Fruit fly (Drosophila melanogaster): Measurements from ENCODE around the gene CASK.

The CASK gene

DNA sequence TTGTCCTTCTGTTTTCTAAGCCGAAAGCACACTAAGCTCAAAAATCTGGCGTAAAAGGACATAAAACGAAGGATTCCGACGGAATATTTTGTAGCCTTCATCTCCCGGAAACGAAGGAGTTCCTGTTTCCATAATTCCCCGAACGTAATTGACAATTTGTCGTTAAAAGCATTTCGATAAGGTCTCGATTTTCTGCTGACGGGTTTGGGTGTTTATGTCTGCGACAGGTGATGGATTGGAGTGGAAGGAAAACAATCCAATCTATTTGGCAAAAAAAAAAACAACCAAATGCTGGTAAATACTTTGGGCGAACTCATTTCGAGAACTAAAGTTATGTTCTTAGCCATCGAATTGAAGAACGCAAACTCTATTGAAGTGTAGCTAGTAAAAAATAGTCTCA lies 24.1 kb upstream of the CASK start, which contains the start of gene Gr93d:
Gr93d (minus strand) TSS at position 101 of the 400 bp plus-strand sequence.
- TF ChIP-seq lola (GFP tag; optimal IDR thresholded peaks at IDR 0.05): no peak
- TF ChIP-seq fru (GFP tag; optimal IDR thresholded peaks at IDR 0.05): no peak
- TF ChIP-seq GATAd (GFP tag; optimal IDR thresholded peaks at IDR 0.05): no peak
- TF ChIP-seq foxo (GFP tag; optimal IDR thresholded peaks at IDR 0.05): no peak
- TF ChIP-seq woc (GFP tag; optimal IDR thresholded peaks at IDR 0.05): no peak
- TF ChIP-seq rgr (GFP tag; optimal IDR thresholded peaks at IDR 0.05): no peak
- TF ChIP-seq HLH106 (tag; optimal IDR thresholded peaks at IDR 0.05): no peak
- no peak for TF ChIP-seq ey (GFP tag; optimal IDR thresholded peaks at IDR 0.05)
- TF ChIP-seq Hnf4 (GFP tag; optimal IDR thresholded peaks at IDR 0.05): no peak
- TF ChIP-seq CrebA (GFP tag; optimal IDR thresholded peaks at IDR 0.05; ENCODE audit: borderline replicate concordance): no peak
- no peak for TF ChIP-seq Dif (GFP tag; optimal IDR thresholded peaks at IDR 0.05; ENCODE audit: partially characterized antibody)
- TF ChIP-seq dl (GFP tag; optimal IDR thresholded peaks at IDR 0.05; ENCODE audit: insufficient read depth in 1 of 2, partially characterized antibody in 2 of 2): no peak

DNA sequence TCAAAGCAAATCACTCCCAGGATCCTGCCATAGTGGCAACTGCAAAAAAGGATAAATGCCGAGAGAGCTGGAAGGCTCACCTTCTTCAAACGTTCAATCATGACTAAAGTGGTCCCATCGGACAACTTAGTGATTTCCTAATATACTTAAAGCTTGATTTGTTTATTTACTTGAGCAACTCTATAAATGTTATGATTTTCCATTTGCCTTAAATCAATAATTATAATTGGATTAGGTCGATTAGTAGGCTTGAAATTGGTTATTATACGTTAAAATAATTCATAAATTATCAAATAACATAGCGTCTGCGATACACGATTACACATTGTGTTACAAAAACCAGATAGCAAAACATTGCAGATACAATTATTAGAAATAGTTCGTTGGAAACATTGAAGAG lies 22.7 kb upstream of the CASK start, which contains the start of gene Gr93c:
Gr93c (minus strand) TSS at position 101 of the 400 bp plus-strand sequence.
- TF ChIP-seq CrebA (GFP tag; optimal IDR thresholded peaks at IDR 0.05; ENCODE audit: borderline replicate concordance) (no peak), fru (GFP tag; optimal IDR thresholded peaks at IDR 0.05) (no peak)

DNA sequence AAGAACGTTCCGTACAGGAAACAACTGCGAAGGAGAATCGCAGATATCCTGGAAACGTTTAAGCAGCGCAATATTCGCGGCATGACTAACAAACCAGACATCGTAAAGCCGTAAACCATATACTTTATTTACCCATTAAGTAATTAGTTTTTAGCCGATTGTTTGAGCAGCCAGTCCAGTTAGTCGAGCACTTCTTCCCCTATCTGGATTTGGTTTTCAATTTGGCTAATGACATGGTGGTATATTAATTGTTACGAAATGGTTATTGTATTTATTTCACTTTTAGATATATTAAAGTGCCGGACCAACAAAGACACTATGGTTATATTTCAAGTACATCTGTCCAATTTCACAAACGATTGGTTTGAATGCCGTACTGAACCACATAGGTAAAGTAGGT lies 21.2 kb upstream of the CASK start, which contains the start of gene Gr93b:
Gr93b (minus strand) TSS at position 101 of the 400 bp plus-strand sequence.
- TF ChIP-seq foxo (GFP tag; optimal IDR thresholded peaks at IDR 0.05) (no peak), CG32264 (GFP tag; optimal IDR thresholded peaks at IDR 0.05) (no peak), sage (GFP tag; optimal IDR thresholded peaks at IDR 0.05) (no peak), woc (GFP tag; optimal IDR thresholded peaks at IDR 0.05) (no peak), HLH106 (tag; optimal IDR thresholded peaks at IDR 0.05) (no peak), rgr (GFP tag; optimal IDR thresholded peaks at IDR 0.05) (no peak), CG9705 (GFP tag; optimal IDR thresholded peaks at IDR 0.05) (no peak)

DNA sequence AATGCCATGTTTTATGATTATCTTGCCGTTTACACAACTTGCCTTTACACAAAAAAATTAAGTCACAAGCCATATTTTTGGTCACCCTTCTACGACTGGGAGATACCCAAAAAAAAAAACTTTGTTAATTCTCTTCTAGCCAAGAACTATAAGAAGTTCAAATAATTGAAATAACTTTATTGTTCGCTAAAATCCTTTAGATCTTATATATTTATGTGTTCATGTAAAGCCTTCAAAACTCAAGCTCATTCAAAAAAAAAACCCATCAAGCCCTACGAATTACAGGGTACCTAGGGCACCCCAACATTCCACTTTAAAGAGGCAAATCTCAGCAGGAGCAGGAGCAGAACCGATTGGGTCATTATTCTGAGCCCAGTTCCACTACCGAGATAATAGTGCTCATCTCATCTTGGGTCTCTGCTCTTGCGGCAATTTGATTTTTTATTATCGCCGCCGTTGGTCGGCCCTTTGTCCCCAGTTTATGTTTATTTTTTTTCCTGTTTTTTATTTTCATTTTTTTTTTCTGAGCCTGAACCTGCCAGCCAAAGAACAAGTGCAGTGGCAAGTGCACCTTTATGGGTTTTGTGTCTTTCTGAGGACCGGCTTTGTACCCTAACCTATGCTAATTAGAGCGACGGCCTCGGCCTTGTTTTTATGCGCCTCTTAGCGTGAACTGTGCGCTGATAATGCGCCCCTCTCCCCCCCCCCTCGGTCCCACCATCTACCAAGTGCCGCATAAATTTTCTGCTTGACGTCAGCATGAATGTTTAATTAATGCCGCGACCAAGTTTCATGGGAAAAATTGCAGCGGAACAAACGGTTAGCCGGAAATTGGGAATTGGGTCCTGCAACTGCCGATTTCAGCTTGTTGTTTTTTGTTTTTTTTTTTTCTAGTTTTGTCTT lies 19.3 kb upstream of the CASK start:
- TF ChIP-seq foxo (GFP tag; optimal IDR thresholded peaks at IDR 0.05) (peak in 1 of 2 experiments; percentile 0), Myc (optimal IDR thresholded peaks at IDR 0.05) (no peak), ey (GFP tag; optimal IDR thresholded peaks at IDR 0.05) (no peak), tai (GFP tag; optimal IDR thresholded peaks at IDR 0.05) (no peak), br (GFP tag; optimal IDR thresholded peaks at IDR 0.05) (no peak), h (GFP tag; optimal IDR thresholded peaks at IDR 0.05) (no peak), Jra (GFP tag; optimal IDR thresholded peaks at IDR 0.05) (no peak), woc (GFP tag; optimal IDR thresholded peaks at IDR 0.05) (no peak), Hnf4 (GFP tag; optimal IDR thresholded peaks at IDR 0.05) (no peak)

DNA sequence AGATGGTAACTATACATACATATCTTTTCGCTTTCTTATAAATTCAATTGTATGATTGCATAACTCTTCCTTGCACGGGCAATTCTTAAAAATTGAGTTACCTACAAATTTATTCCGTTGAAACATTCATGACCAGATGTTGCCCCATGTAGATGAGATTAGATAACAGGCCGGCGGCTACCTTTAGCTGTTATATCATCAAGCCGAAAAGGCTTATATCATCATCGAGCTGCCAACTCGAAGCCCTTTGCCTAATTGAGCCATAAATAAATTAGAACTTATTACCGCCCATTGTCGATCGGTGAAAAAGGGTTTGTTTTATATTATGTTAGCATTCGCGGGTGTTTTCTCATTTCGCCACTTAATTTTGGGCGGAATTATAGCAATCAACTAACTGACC lies 18.0 kb upstream of the CASK start:
- no peak for TF ChIP-seq CG9705 (GFP tag; optimal IDR thresholded peaks at IDR 0.05)
- no peak for TF ChIP-seq brk (GFP tag; optimal IDR thresholded peaks at IDR 0.05)
- no peak for TF ChIP-seq rgr (GFP tag; optimal IDR thresholded peaks at IDR 0.05)
- TF ChIP-seq Vsx2 (GFP tag; optimal IDR thresholded peaks at IDR 0.05; ENCODE audit: partially characterized antibody): no peak
- TF ChIP-seq OdsH (GFP tag; optimal IDR thresholded peaks at IDR 0.05): no peak
- TF ChIP-seq psq (GFP tag; optimal IDR thresholded peaks at IDR 0.05): no peak
- no peak for TF ChIP-seq CrebA (GFP tag; optimal IDR thresholded peaks at IDR 0.05; ENCODE audit: borderline replicate concordance)
- TF ChIP-seq sage (GFP tag; optimal IDR thresholded peaks at IDR 0.05): no peak
- TF ChIP-seq dmrt93B (GFP tag; optimal IDR thresholded peaks at IDR 0.05): no peak
- TF ChIP-seq Hr83 (GFP tag; optimal IDR thresholded peaks at IDR 0.05; ENCODE audit: poor library complexity, severe bottlenecking): no peak
- TF ChIP-seq CG32264 (GFP tag; optimal IDR thresholded peaks at IDR 0.05): no peak
- no peak for TF ChIP-seq dl (GFP tag; optimal IDR thresholded peaks at IDR 0.05; ENCODE audit: insufficient read depth in 1 of 2, partially characterized antibody in 2 of 2)
- TF ChIP-seq tai (GFP tag; optimal IDR thresholded peaks at IDR 0.05): no peak
- no peak for TF ChIP-seq Myc (optimal IDR thresholded peaks at IDR 0.05)
- TF ChIP-seq ey (GFP tag; optimal IDR thresholded peaks at IDR 0.05): no peak
- no peak for TF ChIP-seq woc (GFP tag; optimal IDR thresholded peaks at IDR 0.05)
- no peak for TF ChIP-seq HLH106 (tag; optimal IDR thresholded peaks at IDR 0.05)

Measured in whole organism, wandering third instar larva.